Worm (Caenorhabditis elegans) whole organism, L2 larva: Measurements from ENCODE around the gene dop-1.

Experiments
- C34F6.9 ChIP-seq: fragments of 150-350 bp; optimal IDR thresholded peaks from 2 replicates; lab custom pipeline; 2014; ENCODE audit warnings: missing biosample characterization, missing genetic modification characterization
- F13H6.1 ChIP-seq: sonication (generic microtip); optimal IDR thresholded peaks from 2 replicates; lab custom pipeline; 2016; ENCODE audit warnings: missing genetic modification characterization, missing compliant biosample characterization
- Y55F3AM.14 ChIP-seq: fragments of 200-800 bp; sonication (Bioruptor generic); optimal IDR thresholded peaks from 2 replicates; lab custom pipeline; 2018; ENCODE audit warnings: mild to moderate bottlenecking, missing genetic modification characterization, missing compliant biosample characterization
- ZK546.5 ChIP-seq: sonication (generic microtip); optimal IDR thresholded peaks from 2 replicates; lab custom pipeline; 2017; ENCODE audit warnings: missing biosample characterization, missing genetic modification characterization
- alr-1 ChIP-seq: fragments of 150-350 bp; optimal IDR thresholded peaks from 2 replicates; lab custom pipeline; 2014; ENCODE audit warnings: missing biosample characterization, missing genetic modification characterization
- aly-2 ChIP-seq: fragments of 150-350 bp; optimal IDR thresholded peaks from 2 replicates; lab custom pipeline; 2014; ENCODE audit warnings: missing biosample characterization, missing genetic modification characterization
- ama-1 ChIP-seq: fragments of 150-350 bp; optimal IDR thresholded peaks from 2 replicates; lab custom pipeline; 2018; ENCODE audit warnings: inconsistent platforms
- blmp-1 ChIP-seq: sonication (generic microtip); optimal IDR thresholded peaks from 2 replicates; lab custom pipeline; 2017; ENCODE audit warnings: missing genetic modification characterization, mild to moderate bottlenecking, missing compliant biosample characterization, antibody characterized with exemption, moderate library complexity; ENCODE audit not compliant: insufficient read depth
- ceh-16 ChIP-seq: fragments of 150-350 bp; optimal IDR thresholded peaks from 2 replicates; lab custom pipeline; 2014; ENCODE audit warnings: missing biosample characterization, missing genetic modification characterization
- ceh-82 ChIP-seq: fragments of 150-350 bp; optimal IDR thresholded peaks from 2 replicates; lab custom pipeline; 2014; ENCODE audit warnings: missing biosample characterization, missing genetic modification characterization
- crh-2 ChIP-seq: sonication (generic microtip); optimal IDR thresholded peaks from 2 replicates; lab custom pipeline; 2017; ENCODE audit warnings: missing biosample characterization, missing genetic modification characterization
- dmd-4 ChIP-seq: sonication (generic microtip); optimal IDR thresholded peaks from 2 replicates; lab custom pipeline; 2017; ENCODE audit warnings: missing biosample characterization, missing genetic modification characterization
- egl-27 ChIP-seq: sonication (generic microtip); optimal IDR thresholded peaks from 3 replicates; lab custom pipeline; 2017; ENCODE audit warnings: missing biosample characterization, missing genetic modification reagents, missing genetic modification characterization
- elt-1 ChIP-seq: fragments of 150-350 bp; optimal IDR thresholded peaks from 2 replicates; lab custom pipeline; 2014; ENCODE audit warnings: missing biosample characterization, missing genetic modification characterization
- elt-3 ChIP-seq: sonication (generic microtip); optimal IDR thresholded peaks from 2 replicates; lab custom pipeline; 2017; ENCODE audit warnings: missing biosample characterization, missing genetic modification characterization
- fos-1 ChIP-seq: fragments of 150-350 bp; optimal IDR thresholded peaks from 2 replicates; lab custom pipeline; 2014; ENCODE audit warnings: missing biosample characterization, missing genetic modification characterization
- gmeb-1 ChIP-seq: fragments of 150-350 bp; optimal IDR thresholded peaks from 2 replicates; lab custom pipeline; 2014; ENCODE audit warnings: missing biosample characterization, missing genetic modification characterization
- lin-11 ChIP-seq: fragments of 150-350 bp; sonication (generic microtip); optimal IDR thresholded peaks from 2 replicates; lab custom pipeline; 2014; ENCODE audit warnings: missing biosample characterization, missing genetic modification characterization, inconsistent platforms, mixed read lengths
- lin-13 ChIP-seq: fragments of 150-350 bp; optimal IDR thresholded peaks from 2 replicates; lab custom pipeline; 2014; ENCODE audit warnings: missing biosample characterization, missing genetic modification reagents, missing genetic modification characterization
- lin-39 ChIP-seq: fragments of 150-350 bp; optimal IDR thresholded peaks from 2 replicates; lab custom pipeline; 2014; ENCODE audit warnings: missing biosample characterization, missing genetic modification reagents, missing genetic modification characterization
- lsy-2 ChIP-seq, 2 experiments: fragments of 150-350 bp in 1 of 2; sonication (generic microtip) in 1 of 2; optimal IDR thresholded peaks; 2 replicates each; lab custom pipeline; 2014 to 2017; ENCODE audit warnings: missing biosample characterization in 2 of 2, missing genetic modification characterization in 2 of 2
- mab-5 ChIP-seq: fragments of 150-350 bp; optimal IDR thresholded peaks from 2 replicates; lab custom pipeline; 2014; ENCODE audit warnings: missing biosample characterization, missing genetic modification characterization
- mbf-1 ChIP-seq: sonication (generic microtip); optimal IDR thresholded peaks from 2 replicates; lab custom pipeline; 2017; ENCODE audit warnings: missing biosample characterization, missing genetic modification characterization
- mdl-1 ChIP-seq, 2 experiments: fragments of 150-350 bp in 1 of 2; sonication (generic microtip) in 1 of 2; optimal IDR thresholded peaks; 2 replicates each; lab custom pipeline; 2017; ENCODE audit warnings: missing biosample characterization in 2 of 2, missing genetic modification characterization in 2 of 2
- nhr-10 ChIP-seq: sonication (generic microtip); optimal IDR thresholded peaks from 2 replicates; lab custom pipeline; 2017; ENCODE audit warnings: missing biosample characterization, missing genetic modification characterization
- nhr-11 ChIP-seq: fragments of 150-350 bp; optimal IDR thresholded peaks from 2 replicates; lab custom pipeline; 2014; ENCODE audit warnings: missing biosample characterization, missing genetic modification characterization
- nhr-129 ChIP-seq: fragments of 150-350 bp; optimal IDR thresholded peaks from 2 replicates; lab custom pipeline; 2014; ENCODE audit warnings: missing biosample characterization, missing genetic modification characterization
- nhr-21 ChIP-seq: fragments of 150-350 bp; optimal IDR thresholded peaks from 2 replicates; lab custom pipeline; 2014; ENCODE audit warnings: missing biosample characterization, missing genetic modification characterization
- nhr-23 ChIP-seq: fragments of 150-350 bp; optimal IDR thresholded peaks from 2 replicates; lab custom pipeline; 2014; ENCODE audit warnings: missing biosample characterization, missing genetic modification reagents, missing genetic modification characterization
- nhr-237 ChIP-seq: fragments of 150-350 bp; optimal IDR thresholded peaks from 2 replicates; lab custom pipeline; 2014; ENCODE audit warnings: missing biosample characterization, missing genetic modification characterization
- nhr-25 ChIP-seq: fragments of 150-350 bp; sonication (generic microtip); optimal IDR thresholded peaks from 3 replicates; lab custom pipeline; 2014; ENCODE audit warnings: missing biosample characterization, missing genetic modification characterization
- nhr-6 ChIP-seq: fragments of 150-350 bp; optimal IDR thresholded peaks from 2 replicates; lab custom pipeline; 2014; ENCODE audit warnings: missing biosample characterization, missing genetic modification characterization
- nhr-77 ChIP-seq: fragments of 150-350 bp; optimal IDR thresholded peaks from 2 replicates; lab custom pipeline; 2014; ENCODE audit warnings: missing biosample characterization, missing genetic modification characterization
- peb-1 ChIP-seq: fragments of 150-350 bp; optimal IDR thresholded peaks from 2 replicates; lab custom pipeline; 2014; ENCODE audit warnings: missing biosample characterization, missing genetic modification characterization
- sem-4 ChIP-seq: fragments of 150-350 bp; optimal IDR thresholded peaks from 2 replicates; lab custom pipeline; 2014; ENCODE audit warnings: missing biosample characterization, missing genetic modification reagents, missing genetic modification characterization
- skn-1 ChIP-seq: sonication (generic microtip); optimal IDR thresholded peaks from 2 replicates; lab custom pipeline; 2017; ENCODE audit warnings: missing biosample characterization, missing genetic modification characterization
- sma-3 ChIP-seq: sonication (generic microtip); optimal IDR thresholded peaks from 2 replicates; lab custom pipeline; 2016; ENCODE audit warnings: missing genetic modification reagents, missing genetic modification characterization, missing compliant biosample characterization
- sma-9 ChIP-seq, 2 experiments: fragments of 150-350 bp in 1 of 2; sonication (generic microtip) in 1 of 2; optimal IDR thresholded peaks; 2 replicates each; lab custom pipeline; 2014 to 2016; ENCODE audit warnings: missing genetic modification characterization in 2 of 2, mild to moderate bottlenecking in 1 of 2, missing biosample characterization in 1 of 2, missing compliant biosample characterization in 1 of 2, missing genetic modification reagents in 1 of 2, moderate library complexity in 1 of 2
- snpc-4 ChIP-seq: fragments of 150-350 bp; optimal IDR thresholded peaks from 2 replicates; lab custom pipeline; 2014; ENCODE audit warnings: missing biosample characterization, missing genetic modification characterization
- unc-39 ChIP-seq: fragments of 150-350 bp; optimal IDR thresholded peaks from 2 replicates; lab custom pipeline; 2014; ENCODE audit warnings: missing biosample characterization, missing genetic modification characterization
- unc-55 ChIP-seq: fragments of 150-350 bp; sonication (generic microtip); optimal IDR thresholded peaks from 3 replicates; lab custom pipeline; 2014; ENCODE audit warnings: missing biosample characterization, missing genetic modification reagents, missing genetic modification characterization
- unc-62 ChIP-seq: fragments of 150-350 bp; optimal IDR thresholded peaks from 2 replicates; lab custom pipeline; 2014; ENCODE audit warnings: missing biosample characterization, missing genetic modification reagents, missing genetic modification characterization
- zag-1 ChIP-seq: fragments of 150-350 bp; optimal IDR thresholded peaks from 2 replicates; lab custom pipeline; 2014; ENCODE audit warnings: missing biosample characterization, missing genetic modification characterization
- ztf-1 ChIP-seq: fragments of 200-800 bp; sonication (Bioruptor generic); conservative IDR thresholded peaks from 2 replicates; pipeline ENCODE4 v1.3.6; 2022; ENCODE audit warnings: missing genetic modification characterization, missing compliant biosample characterization
- ztf-11 ChIP-seq: sonication (generic microtip); optimal IDR thresholded peaks from 2 replicates; lab custom pipeline; 2017; ENCODE audit warnings: missing biosample characterization, missing genetic modification characterization
- ztf-4 ChIP-seq: fragments of 150-350 bp; optimal IDR thresholded peaks from 2 replicates; lab custom pipeline; 2014; ENCODE audit warnings: missing biosample characterization, missing genetic modification characterization

The dop-1 gene

ce11 chrX:4395073-4395850 is 23.4 kb downstream of the dop-1 start (continued):
- TF ChIP-seq sma-3 (GFP tag; lab: Kevin White, UChicago), result peak; percentile 82
- TF ChIP-seq Y55F3AM.14, result no peak
- no peak for TF ChIP-seq peb-1 (tag; lab: Kevin White, UChicago)
- no peak for TF ChIP-seq dmd-4 (tag; lab: Kevin White, UChicago)
- TF ChIP-seq alr-1 (tag; lab: Kevin White, UChicago), result no peak
- no peak for TF ChIP-seq lin-39 (tag; lab: Kevin White, UChicago)
- peak; percentile 22 for TF ChIP-seq sem-4 (tag; lab: Kevin White, UChicago)
- no peak for TF ChIP-seq nhr-77 (tag; lab: Kevin White, UChicago)
- TF ChIP-seq mbf-1 (tag; lab: Kevin White, UChicago), result peak; percentile 35
- TF ChIP-seq aly-2, result no peak
- TF ChIP-seq nhr-11 (tag; lab: Kevin White, UChicago), result no peak
- TF ChIP-seq, all 48 proteins: peak for 20

ce11 chrX:4391680-4392079 is 27.0 kb downstream of the dop-1 start:
- TF ChIP-seq Y55F3AM.14 (peak; percentile 10), sma-3 (GFP tag; lab: Kevin White, UChicago) (no peak), elt-3 (tag; lab: Kevin White, UChicago) (no peak)

ce11 chrX:4388834-4389409 is 29.7 kb downstream of the dop-1 start, which contains the start of gene dpy-23:
Gene dpy-23 (plus strand): TSS chrX:4389359.
- TF ChIP-seq sem-4 (tag; lab: Kevin White, UChicago), result peak; percentile 93
- TF ChIP-seq blmp-1 (tag; lab: Kevin White, UChicago), result peak; percentile 85
- no peak for TF ChIP-seq aly-2
- peak; percentile 88 for TF ChIP-seq nhr-6 (tag; lab: Kevin White, UChicago)
- TF ChIP-seq ceh-16 (tag; lab: Kevin White, UChicago), result peak; percentile 84
- peak; percentile 57 for TF ChIP-seq nhr-237 (tag; lab: Kevin White, UChicago)
- peak; percentile 97 for TF ChIP-seq nhr-129 (tag; lab: Kevin White, UChicago)
- TF ChIP-seq gmeb-1, result peak; percentile 69
- TF ChIP-seq ztf-4 (tag; lab: Kevin White, UChicago), result peak; percentile 92
- peak; percentile 83 for TF ChIP-seq egl-27 (tag; lab: Kevin White, UChicago)
- peak; percentile 91 for TF ChIP-seq fos-1
- no peak for TF ChIP-seq mbf-1 (tag; lab: Kevin White, UChicago)
- peak; percentile 75 to 91 for TF ChIP-seq lsy-2 (tag; optimal IDR thresholded peaks at IDR 0.05; lab: Kevin White, UChicago)
- TF ChIP-seq Y55F3AM.14, result peak; percentile 89
- TF ChIP-seq C34F6.9 (tag; lab: Kevin White, UChicago), result peak; percentile 97
- peak; percentile 46 for TF ChIP-seq ZK546.5 (tag; lab: Kevin White, UChicago)
- peak; percentile 91 for TF ChIP-seq sma-3 (GFP tag; lab: Kevin White, UChicago)
- TF ChIP-seq lin-13 (GFP tag; lab: Kevin White, UChicago), result peak; percentile 93
- TF ChIP-seq ceh-82 (tag; lab: Kevin White, UChicago), result peak; percentile 89
- peak; percentile 49 for TF ChIP-seq nhr-77 (tag; lab: Kevin White, UChicago)
- TF ChIP-seq elt-3 (tag; lab: Kevin White, UChicago), result no peak
- no peak for TF ChIP-seq skn-1 (tag; lab: Kevin White, UChicago)
- TF ChIP-seq zag-1 (tag; lab: Kevin White, UChicago), result peak; percentile 95
- TF ChIP-seq mab-5 (tag; lab: Kevin White, UChicago), result peak; percentile 90
- TF ChIP-seq mdl-1 (tag; optimal IDR thresholded peaks at IDR 0.05; lab: Kevin White, UChicago), result peak; percentile 46 to 85
- TF ChIP-seq elt-1 (tag; lab: Kevin White, UChicago), result no peak
- TF ChIP-seq crh-2 (tag; lab: Kevin White, UChicago), result peak; percentile 96
- TF ChIP-seq sma-9 (GFP tag; optimal IDR thresholded peaks at IDR 0.05; lab: Kevin White, UChicago), result peak; percentile 97
- TF ChIP-seq sma-9 (tag; optimal IDR thresholded peaks at IDR 0.05; lab: Kevin White, UChicago), result no peak
- peak; percentile 98 for TF ChIP-seq F13H6.1 (tag; lab: Kevin White, UChicago)
- no peak for TF ChIP-seq ztf-1 (GFP tag; lab: Robert Waterston, UW)
- peak; percentile 86 for TF ChIP-seq nhr-21 (tag; lab: Kevin White, UChicago)
- no peak for TF ChIP-seq ztf-11 (tag; lab: Kevin White, UChicago)
- peak; percentile 93 for TF ChIP-seq nhr-25
- peak; percentile 32 for TF ChIP-seq snpc-4
- TF ChIP-seq dmd-4 (tag; lab: Kevin White, UChicago), result no peak
- TF ChIP-seq lin-39 (tag; lab: Kevin White, UChicago), result no peak
- TF ChIP-seq ama-1 (lab: Kevin White, UChicago), result no peak
- TF ChIP-seq nhr-10 (tag; lab: Kevin White, UChicago), result peak; percentile 43
- TF ChIP-seq nhr-23 (tag; lab: Kevin White, UChicago), result no peak
- TF ChIP-seq unc-55, result peak; percentile 97
- TF ChIP-seq peb-1 (tag; lab: Kevin White, UChicago), result no peak
- TF ChIP-seq unc-39 (tag; lab: Kevin White, UChicago), result no peak
- TF ChIP-seq unc-62 (GFP tag; lab: Kevin White, UChicago), result peak; percentile 82
- peak; percentile 96 for TF ChIP-seq lin-11 (tag; lab: Kevin White, UChicago)
